Worm (Caenorhabditis elegans): ENCODE results near the gene myo-6.

ce11 chrIII:13429668-13430067, 20.1 kb downstream of the myo-6 start, which contains the start of gene bli-5:
- no peak for TF ChIP-seq lin-11 (tag; optimal IDR thresholded peaks at IDR 0.05)
- no peak for TF ChIP-seq che-1 (tag; optimal IDR thresholded peaks at IDR 0.05)
- TF ChIP-seq hlh-15 (tag; optimal IDR thresholded peaks at IDR 0.05) = no peak
- no peak for TF ChIP-seq hlh-6 (tag; optimal IDR thresholded peaks at IDR 0.05)
- TF ChIP-seq odd-2 (tag; optimal IDR thresholded peaks at IDR 0.05) = no peak
- TF ChIP-seq ceh-18 (tag; optimal IDR thresholded peaks at IDR 0.05) = no peak
- TF ChIP-seq pha-4 (tag; optimal IDR thresholded peaks at IDR 0.05) = no peak
- no peak for TF ChIP-seq ceh-24 (tag; optimal IDR thresholded peaks at IDR 0.05)
